Worm (Caenorhabditis elegans) whole organism, young adult: Measurements from ENCODE around the gene kxd-1.

Source experiments
- D2030.7 ChIP-seq: fragments of 200-800 bp; sonication (Bioruptor generic); IDR thresholded peaks from 2 replicates; pipeline ENCODE4 v1.3.6; 2022; ENCODE audit warnings: missing genetic modification reagents, missing genetic modification characterization, missing compliant biosample characterization
- F39B2.1 ChIP-seq: fragments of 200-800 bp; sonication (Bioruptor generic); IDR thresholded peaks from 2 replicates; pipeline ENCODE4 v1.3.6; 2022; ENCODE audit warnings: missing genetic modification reagents, missing genetic modification characterization, missing compliant biosample characterization
- F49E8.2 ChIP-seq: sonication (generic microtip); optimal IDR thresholded peaks from 3 replicates; lab custom pipeline; 2017; ENCODE audit warnings: missing genetic modification characterization, mild to moderate bottlenecking, missing compliant biosample characterization, antibody characterized with exemption, moderate library complexity; ENCODE audit not compliant: insufficient read depth
- F57C9.4 ChIP-seq: sonication (generic microtip); optimal IDR thresholded peaks from 2 replicates; lab custom pipeline; 2017; ENCODE audit warnings: mild to moderate bottlenecking, missing genetic modification characterization, missing compliant biosample characterization
- K12H6.12 ChIP-seq: fragments of 200-800 bp; sonication (Bioruptor generic); optimal IDR thresholded peaks from 2 replicates; lab custom pipeline; 2018; ENCODE audit warnings: mild to moderate bottlenecking, missing genetic modification characterization, missing compliant biosample characterization
- Y53G8AR.9 ChIP-seq: fragments of 200-800 bp; sonication (Bioruptor generic); conservative IDR thresholded peaks from 2 replicates; pipeline ENCODE4 v1.3.6; 2022; ENCODE audit warnings: missing genetic modification reagents, missing genetic modification characterization, missing compliant biosample characterization
- Y67H2A.10 ChIP-seq: fragments of 200-800 bp; sonication (Bioruptor generic); conservative IDR thresholded peaks from 2 replicates; pipeline ENCODE4 v1.3.6; 2022; ENCODE audit warnings: missing genetic modification reagents, missing genetic modification characterization, missing compliant biosample characterization
- Y79H2A.3 ChIP-seq: fragments of 200-800 bp; sonication (Bioruptor generic); conservative IDR thresholded peaks from 2 replicates; pipeline ENCODE4 v1.3.6; 2022; ENCODE audit warnings: missing genetic modification reagents, missing genetic modification characterization, missing compliant biosample characterization
- ZK185.1 ChIP-seq: sonication (generic microtip); optimal IDR thresholded peaks from 2 replicates; lab custom pipeline; 2016; ENCODE audit warnings: mild to moderate bottlenecking, missing genetic modification characterization, missing compliant biosample characterization; ENCODE audit not compliant: poor library complexity, severe bottlenecking
- athp-1 ChIP-seq: sonication (generic microtip); optimal IDR thresholded peaks from 2 replicates; lab custom pipeline; 2017; ENCODE audit warnings: mild to moderate bottlenecking, missing genetic modification characterization, missing compliant biosample characterization
- attf-5 ChIP-seq: fragments of 200-800 bp; sonication (Bioruptor generic); optimal IDR thresholded peaks from 2 replicates; lab custom pipeline; 2018; ENCODE audit warnings: mild to moderate bottlenecking, missing genetic modification characterization, missing compliant biosample characterization
- attf-6 ChIP-seq: fragments of 200-800 bp; sonication (Bioruptor generic); IDR thresholded peaks from 2 replicates; pipeline ENCODE4 v1.3.6; 2022; ENCODE audit warnings: missing genetic modification reagents, missing genetic modification characterization, missing compliant biosample characterization
- ceh-91 ChIP-seq: fragments of 200-800 bp; sonication (Bioruptor generic); IDR thresholded peaks from 2 replicates; pipeline ENCODE4 v1.3.6; 2022; ENCODE audit warnings: missing genetic modification reagents, missing genetic modification characterization, missing compliant biosample characterization
- dpff-1 ChIP-seq: sonication (generic microtip); optimal IDR thresholded peaks from 2 replicates; lab custom pipeline; 2017; ENCODE audit warnings: mild to moderate bottlenecking, missing genetic modification characterization, missing compliant biosample characterization
- dpl-1 ChIP-seq: fragments of 150-350 bp; optimal IDR thresholded peaks from 2 replicates; lab custom pipeline; 2014; ENCODE audit warnings: missing biosample characterization, missing genetic modification reagents, missing genetic modification characterization
- egrh-3 ChIP-seq: fragments of 200-800 bp; sonication (Bioruptor generic); IDR thresholded peaks from 2 replicates; pipeline ENCODE4 v1.3.6; 2022; ENCODE audit warnings: missing genetic modification reagents, missing genetic modification characterization, missing compliant biosample characterization
- fkh-3 ChIP-seq: sonication (generic microtip); optimal IDR thresholded peaks from 2 replicates; lab custom pipeline; 2016; ENCODE audit warnings: mild to moderate bottlenecking, missing genetic modification characterization, missing compliant biosample characterization
- hlh-12 ChIP-seq: sonication (generic microtip); optimal IDR thresholded peaks from 2 replicates; lab custom pipeline; 2016; ENCODE audit warnings: missing genetic modification characterization, missing compliant biosample characterization
- hlh-26 ChIP-seq: fragments of 200-800 bp; sonication (Bioruptor generic); conservative IDR thresholded peaks from 2 replicates; pipeline ENCODE4 v1.3.6; 2022; ENCODE audit warnings: missing genetic modification reagents, missing genetic modification characterization, missing compliant biosample characterization
- hsf-1 ChIP-seq: fragments of 200-800 bp; sonication (Bioruptor generic); IDR thresholded peaks from 2 replicates; pipeline ENCODE4 v1.3.6; 2022; ENCODE audit warnings: missing genetic modification reagents, missing genetic modification characterization, missing compliant biosample characterization
- lag-1 ChIP-seq: fragments of 200-800 bp; sonication (Bioruptor generic); IDR thresholded peaks from 2 replicates; pipeline ENCODE4 v1.3.6; 2022; ENCODE audit warnings: missing genetic modification reagents, missing genetic modification characterization, missing compliant biosample characterization
- lin-54 ChIP-seq: fragments of 200-800 bp; sonication (Bioruptor generic); optimal IDR thresholded peaks from 2 replicates; lab custom pipeline; 2018; ENCODE audit warnings: mild to moderate bottlenecking, missing genetic modification characterization, missing compliant biosample characterization
- lir-1 ChIP-seq: fragments of 200-800 bp; sonication (Bioruptor generic); conservative IDR thresholded peaks from 2 replicates; pipeline ENCODE4 v1.3.6; 2022; ENCODE audit warnings: missing genetic modification reagents, missing genetic modification characterization, missing compliant biosample characterization
- madf-8 ChIP-seq: fragments of 200-800 bp; sonication (Bioruptor generic); conservative IDR thresholded peaks from 2 replicates; pipeline ENCODE4 v1.3.6; 2022; ENCODE audit warnings: missing genetic modification reagents, missing genetic modification characterization, missing compliant biosample characterization
- mcd-1 ChIP-seq: fragments of 200-800 bp; sonication (Bioruptor generic); IDR thresholded peaks from 2 replicates; pipeline ENCODE4 v1.3.6; 2022; ENCODE audit warnings: missing genetic modification reagents, missing genetic modification characterization, missing compliant biosample characterization
- nfyb-1 ChIP-seq: fragments of 200-800 bp; sonication (Bioruptor generic); IDR thresholded peaks from 2 replicates; pipeline ENCODE4 v1.3.6; 2022; ENCODE audit warnings: missing genetic modification reagents, missing genetic modification characterization, missing compliant biosample characterization
- nhr-120 ChIP-seq: fragments of 200-800 bp; sonication (Bioruptor generic); IDR thresholded peaks from 2 replicates; pipeline ENCODE4 v1.3.6; 2022; ENCODE audit warnings: missing genetic modification characterization, missing compliant biosample characterization
- rpc-1 ChIP-seq, 2 experiments: fragments of 150-350 bp in 1 of 2; sonication (generic microtip) in 1 of 2; optimal IDR thresholded peaks; 2 replicates each; lab custom pipeline; 2014 to 2018; ENCODE audit warnings: missing biosample characterization in 1 of 2, missing genetic modification characterization in 1 of 2, missing genetic modification reagents in 1 of 2, missing genotype in 1 of 2
- sea-2 ChIP-seq: fragments of 200-800 bp; sonication (Bioruptor generic); IDR thresholded peaks from 2 replicates; pipeline ENCODE4 v1.3.6; 2022; ENCODE audit warnings: missing genetic modification characterization, missing compliant biosample characterization
- sptf-2 ChIP-seq: fragments of 200-800 bp; sonication (Bioruptor generic); optimal IDR thresholded peaks from 2 replicates; lab custom pipeline; 2018; ENCODE audit warnings: mild to moderate bottlenecking, missing genetic modification characterization, missing compliant biosample characterization
- tbx-9 ChIP-seq: sonication (generic microtip); optimal IDR thresholded peaks from 2 replicates; lab custom pipeline; 2016; ENCODE audit warnings: borderline replicate concordance, missing genetic modification characterization, inconsistent platforms, missing compliant biosample characterization
- unc-62 ChIP-seq: fragments of 150-350 bp; optimal IDR thresholded peaks from 2 replicates; lab custom pipeline; 2014; ENCODE audit warnings: missing biosample characterization, missing genetic modification reagents, missing genetic modification characterization
- ztf-18 ChIP-seq: sonication (generic microtip); optimal IDR thresholded peaks from 2 replicates; lab custom pipeline; 2016; ENCODE audit warnings: missing genotype, mild to moderate bottlenecking, missing genetic modification characterization, missing compliant biosample characterization
- ztf-25 ChIP-seq: fragments of 200-800 bp; sonication (Bioruptor generic); IDR thresholded peaks from 2 replicates; pipeline ENCODE4 v1.3.6; 2022; ENCODE audit warnings: missing genetic modification reagents, missing genetic modification characterization, missing compliant biosample characterization
- ztf-26 ChIP-seq: sonication (generic microtip); optimal IDR thresholded peaks from 2 replicates; lab custom pipeline; 2017; ENCODE audit warnings: missing genetic modification characterization, missing compliant biosample characterization

The kxd-1 gene

ce11 chrV:7230847-7231246, 9.6 kb downstream of the kxd-1 start, which contains the start of the genes gei-6 and krr-1 (continued):
- no peak for TF ChIP-seq dpl-1
- no peak for TF ChIP-seq dpff-1 (tag; lab: Kevin White, UChicago)
- TF ChIP-seq hlh-12 (tag; lab: Kevin White, UChicago): no peak

- TF ChIP-seq sea-2 (no peak), mcd-1 (GFP tag; lab: Robert Waterston, UW) (no peak), F57C9.4 (no peak), F49E8.2 (tag; lab: Kevin White, UChicago) (no peak), nfyb-1 (GFP tag; lab: Robert Waterston, UW) (no peak), unc-62 (GFP tag; lab: Kevin White, UChicago) (no peak), ztf-26 (tag; lab: Kevin White, UChicago) (no peak), tbx-9 (no peak), Y67H2A.10 (GFP tag; lab: Robert Waterston, UW) (no peak), F39B2.1 (no peak), ztf-18 (tag; lab: Kevin White, UChicago) (no peak), ceh-91 (GFP tag; lab: Robert Waterston, UW) (no peak), lag-1 (GFP tag; lab: Robert Waterston, UW) (no peak)
These were observed 10.3 kb downstream of the kxd-1 start for ce11 chrV:7231524-7231923.

DNA sequence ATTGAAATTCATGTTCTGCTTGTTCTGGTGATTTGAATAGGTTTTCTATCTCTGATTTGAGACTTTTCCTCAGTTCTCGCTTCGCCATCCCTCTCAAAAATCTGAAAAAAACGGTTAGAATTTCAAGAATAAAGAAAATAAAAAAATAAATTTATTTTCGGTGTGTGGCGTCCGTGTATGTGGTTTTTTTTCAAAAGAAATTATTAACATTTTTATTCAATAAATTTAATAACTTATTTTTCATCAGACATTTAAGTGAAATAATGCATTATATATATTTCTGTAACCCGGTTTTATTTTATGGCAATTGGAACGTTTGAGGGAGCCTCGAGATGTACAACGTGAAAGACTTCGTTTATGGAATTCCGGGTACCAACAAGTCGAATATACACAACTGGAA, 13.5 kb downstream of the kxd-1 start, which contains the start of gene C05C8.5:
C05C8.5 (minus strand) TSS at position 101 of the 400 bp plus-strand sequence.
- TF ChIP-seq Y79H2A.3 (no peak), sptf-2 (GFP tag; lab: Kevin White, UChicago) (no peak)

DNA sequence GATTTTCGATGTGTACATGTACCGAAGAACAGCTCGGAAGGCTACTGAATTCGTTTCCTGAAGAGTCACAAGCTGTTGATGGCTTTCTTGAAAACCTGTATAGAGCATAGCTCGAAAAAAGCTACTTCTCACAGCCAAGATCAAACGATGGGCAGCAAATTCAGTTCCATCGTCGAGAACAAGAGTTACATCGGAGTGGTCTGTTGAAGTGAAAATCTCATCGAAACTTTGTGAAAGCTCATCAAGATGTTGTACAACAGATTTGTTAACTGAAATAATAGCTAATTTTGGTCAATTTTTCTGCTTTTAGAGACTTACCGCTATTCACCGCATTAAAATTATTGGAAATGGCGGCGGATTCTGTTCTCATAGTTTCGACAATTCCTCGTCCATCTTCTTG, 15.4 kb downstream of the kxd-1 start:
- TF ChIP-seq nhr-120 (no peak), attf-6 (GFP tag; lab: Robert Waterston, UW) (no peak), F39B2.1 (no peak), K12H6.12 (tag; lab: Kevin White, UChicago) (no peak), hlh-26 (GFP tag; lab: Robert Waterston, UW) (no peak), egrh-3 (GFP tag; lab: Robert Waterston, UW) (no peak), Y53G8AR.9 (GFP tag; lab: Robert Waterston, UW) (no peak), D2030.7 (GFP tag; lab: Robert Waterston, UW) (no peak), madf-8 (GFP tag; lab: Robert Waterston, UW) (no peak), ztf-25 (no peak), mcd-1 (GFP tag; lab: Robert Waterston, UW) (no peak), athp-1 (no peak), hsf-1 (GFP tag; lab: Robert Waterston, UW) (no peak), lir-1 (GFP tag; lab: Robert Waterston, UW) (no peak), dpl-1 (no peak), ZK185.1 (tag; lab: Kevin White, UChicago) (no peak), fkh-3 (tag; lab: Kevin White, UChicago) (no peak), attf-5 (GFP tag; lab: Kevin White, UChicago) (no peak), rpc-1 (optimal IDR thresholded peaks at IDR 0.05; lab: Kevin White, UChicago) (no peak), rpc-1 (tag; optimal IDR thresholded peaks at IDR 0.05; lab: Kevin White, UChicago) (no peak), lin-54 (GFP tag; lab: Kevin White, UChicago) (no peak)

DNA sequence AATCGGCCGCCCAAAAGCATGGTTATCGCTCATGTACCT, 15.6 kb downstream of the kxd-1 start, which contains the start of gene hpo-9:
hpo-9 (minus strand) TSS at position 37 of the 39 bp plus-strand sequence.
- no peak for TF ChIP-seq hlh-26 (GFP tag; lab: Robert Waterston, UW)
